Fruit fly (Drosophila melanogaster) whole organism, embryonic: ENCODE measurements around the gene CG10761.

Experiments used
- Abd-B ChIP-seq: fragments of 200-800 bp; sonication (Bioruptor generic); optimal IDR thresholded peaks from 2 replicates; lab custom pipeline; 2018; ENCODE audit warnings: missing biosample characterization, mild to moderate bottlenecking, missing genetic modification characterization, moderate library complexity
- Atf3 ChIP-seq: fragments of 200-800 bp; sonication (Bioruptor generic); optimal IDR thresholded peaks from 3 replicates; lab custom pipeline; 2016; ENCODE audit warnings: missing biosample characterization, missing genetic modification characterization
- Bgb ChIP-seq: fragments of 200-800 bp; sonication (Bioruptor generic); IDR thresholded peaks from 2 replicates; pipeline ENCODE4 v1.3.6; 2022; ENCODE audit warnings: missing biosample characterization, missing genetic modification characterization; ENCODE audit not compliant: partially characterized antibody
- CG10654 ChIP-seq: fragments of 200-800 bp; sonication (Bioruptor generic); optimal IDR thresholded peaks from 2 replicates; lab custom pipeline; 2016; ENCODE audit warnings: missing biosample characterization, missing genetic modification characterization
- CG11723 ChIP-seq: fragments of 200-800 bp; sonication (Bioruptor generic); optimal IDR thresholded peaks from 2 replicates; lab custom pipeline; 2017; ENCODE audit warnings: missing biosample characterization, mild to moderate bottlenecking, missing genetic modification characterization
- CG12299 ChIP-seq: fragments of 200-800 bp; sonication (Bioruptor generic); optimal IDR thresholded peaks from 2 replicates; lab custom pipeline; 2018; ENCODE audit warnings: missing biosample characterization, mild to moderate bottlenecking, missing genetic modification characterization
- CG1233 ChIP-seq: fragments of 200-800 bp; sonication (Bioruptor generic); optimal IDR thresholded peaks from 4 replicates; lab custom pipeline; 2018; ENCODE audit warnings: missing biosample characterization, mild to moderate bottlenecking, missing genetic modification characterization
- CG12391 ChIP-seq: fragments of 200-800 bp; sonication (Bioruptor generic); optimal IDR thresholded peaks from 3 replicates; lab custom pipeline; 2018; ENCODE audit warnings: missing biosample characterization, mild to moderate bottlenecking, missing genetic modification characterization, moderate library complexity
- CG12769 ChIP-seq: fragments of 200-800 bp; sonication (Bioruptor generic); optimal IDR thresholded peaks from 2 replicates; lab custom pipeline; 2019; ENCODE audit warnings: missing biosample characterization, mild to moderate bottlenecking, missing genetic modification characterization, moderate library complexity
- CG14441 ChIP-seq: fragments of 200-800 bp; sonication (Bioruptor generic); IDR thresholded peaks from 2 replicates; pipeline ENCODE4 v1.3.6; 2022; ENCODE audit warnings: missing biosample characterization, missing genetic modification characterization
- CG1602 ChIP-seq: fragments of 200-800 bp; sonication (Bioruptor generic); optimal IDR thresholded peaks from 3 replicates; lab custom pipeline; 2016; ENCODE audit warnings: missing biosample characterization, missing genetic modification characterization
- CG18011 ChIP-seq: fragments of 200-800 bp; sonication (Bioruptor generic); optimal IDR thresholded peaks from 2 replicates; lab custom pipeline; 2017; ENCODE audit warnings: missing biosample characterization, missing genetic modification characterization, mild to moderate bottlenecking, moderate library complexity, missing genotype
- CG5953 ChIP-seq: fragments of 200-800 bp; sonication (Bioruptor generic); IDR thresholded peaks from 2 replicates; pipeline ENCODE4 v1.3.6; 2022; ENCODE audit warnings: missing biosample characterization, missing genetic modification characterization
- CG7839 ChIP-seq: fragments of 200-800 bp; sonication (Bioruptor generic); optimal IDR thresholded peaks from 3 replicates; lab custom pipeline; 2018; ENCODE audit warnings: missing biosample characterization, mild to moderate bottlenecking, missing genetic modification characterization, moderate library complexity
- Dad ChIP-seq: fragments of 200-800 bp; sonication (Bioruptor generic); optimal IDR thresholded peaks from 3 replicates; lab custom pipeline; 2016; ENCODE audit warnings: missing biosample characterization, missing genetic modification characterization
- Dref ChIP-seq: fragments of 200-800 bp; sonication (Bioruptor generic); IDR thresholded peaks from 2 replicates; pipeline ENCODE4 v1.3.6; 2022; ENCODE audit warnings: missing biosample characterization, missing genetic modification characterization
- ERR ChIP-seq: fragments of 200-800 bp; sonication (Bioruptor generic); optimal IDR thresholded peaks from 2 replicates; lab custom pipeline; 2016; ENCODE audit warnings: missing biosample characterization, missing genetic modification characterization
- Gsc ChIP-seq: fragments of 200-800 bp; sonication (Bioruptor generic); IDR thresholded peaks from 2 replicates; pipeline ENCODE4 v1.3.6; 2022; ENCODE audit warnings: missing biosample characterization, missing genetic modification characterization
- Nf-YB ChIP-seq: fragments of 200-800 bp; sonication (Bioruptor generic); optimal IDR thresholded peaks from 3 replicates; lab custom pipeline; 2019; ENCODE audit warnings: missing biosample characterization, mild to moderate bottlenecking, missing genetic modification characterization, moderate library complexity
- NfI ChIP-seq: fragments of 200-800 bp; sonication (Bioruptor generic); optimal IDR thresholded peaks from 3 replicates; lab custom pipeline; 2018; ENCODE audit warnings: missing biosample characterization, mild to moderate bottlenecking, missing genetic modification characterization, moderate library complexity
- Pdp1 ChIP-seq, 2 experiments: fragments of 200-800 bp; sonication (Bioruptor generic); optimal IDR thresholded peaks; 3 replicates each; lab custom pipeline; 2016; ENCODE audit warnings: missing biosample characterization in 2 of 2, missing genetic modification characterization in 2 of 2, mild to moderate bottlenecking in 1 of 2, moderate library complexity in 1 of 2
- Sry-δ ChIP-seq: fragments of 200-800 bp; sonication (Bioruptor generic); optimal IDR thresholded peaks from 2 replicates; lab custom pipeline; 2016; ENCODE audit warnings: missing biosample characterization, missing genetic modification characterization
- Ssrp ChIP-seq: fragments of 200-800 bp; sonication (Bioruptor generic); optimal IDR thresholded peaks from 2 replicates; lab custom pipeline; 2018; ENCODE audit warnings: missing biosample characterization, mild to moderate bottlenecking, missing genetic modification characterization, moderate library complexity
- ase ChIP-seq: fragments of 200-800 bp; sonication (Bioruptor generic); IDR thresholded peaks from 3 replicates; pipeline ENCODE4 v1.3.6; 2022; ENCODE audit warnings: missing biosample characterization, missing genetic modification characterization
- ash1 ChIP-seq: fragments of 200-800 bp; sonication (Bioruptor generic); optimal IDR thresholded peaks from 2 replicates; lab custom pipeline; 2018; ENCODE audit warnings: missing biosample characterization, mild to moderate bottlenecking, missing genetic modification characterization
- bowl ChIP-seq: fragments of 200-800 bp; sonication (Bioruptor generic); IDR thresholded peaks from 2 replicates; pipeline ENCODE4 v1.3.6; 2022; ENCODE audit warnings: missing biosample characterization, missing genetic modification characterization
- cato ChIP-seq: fragments of 200-800 bp; sonication (Bioruptor generic); optimal IDR thresholded peaks from 2 replicates; lab custom pipeline; 2016; ENCODE audit warnings: missing biosample characterization, missing genetic modification characterization, borderline replicate concordance
- chn ChIP-seq: fragments of 200-800 bp; sonication (Bioruptor generic); optimal IDR thresholded peaks from 2 replicates; lab custom pipeline; 2016; ENCODE audit warnings: missing biosample characterization, missing genetic modification characterization
- croc ChIP-seq: fragments of 200-800 bp; sonication (Bioruptor generic); conservative IDR thresholded peaks from 3 replicates; pipeline ENCODE4 v1.3.6; 2022; ENCODE audit warnings: missing biosample characterization, missing genetic modification characterization
- disco-r ChIP-seq: fragments of 200-800 bp; sonication (Bioruptor generic); optimal IDR thresholded peaks from 2 replicates; lab custom pipeline; 2016; ENCODE audit warnings: missing biosample characterization, missing genetic modification characterization
- dmrt11E ChIP-seq: fragments of 200-800 bp; sonication (Bioruptor generic); optimal IDR thresholded peaks from 3 replicates; lab custom pipeline; 2018; ENCODE audit warnings: missing biosample characterization, mild to moderate bottlenecking, missing genetic modification characterization, moderate library complexity
- esg ChIP-seq: fragments of 200-800 bp; sonication (Bioruptor generic); conservative IDR thresholded peaks from 2 replicates; pipeline ENCODE4 v1.3.6; 2022; ENCODE audit warnings: missing biosample characterization, missing genetic modification characterization
- exex ChIP-seq: fragments of 200-800 bp; sonication (Bioruptor generic); optimal IDR thresholded peaks from 4 replicates; lab custom pipeline; 2018; ENCODE audit warnings: missing biosample characterization, mild to moderate bottlenecking, missing genetic modification characterization, moderate library complexity
- fd64A ChIP-seq: fragments of 200-800 bp; sonication (Bioruptor generic); optimal IDR thresholded peaks from 3 replicates; lab custom pipeline; 2018; ENCODE audit warnings: missing biosample characterization, mild to moderate bottlenecking, missing genetic modification characterization
- ftz-f1 ChIP-seq: fragments of 200-800 bp; sonication (Bioruptor generic); optimal IDR thresholded peaks from 2 replicates; lab custom pipeline; 2016; ENCODE audit warnings: missing biosample characterization, missing genetic modification characterization
- grau ChIP-seq: fragments of 200-800 bp; optimal IDR thresholded peaks from 3 replicates; lab custom pipeline; 2019; ENCODE audit warnings: missing biosample characterization, mild to moderate bottlenecking, missing genetic modification characterization, moderate library complexity
- hbn ChIP-seq: fragments of 200-800 bp; sonication (Bioruptor generic); IDR thresholded peaks from 2 replicates; pipeline ENCODE4 v1.3.6; 2022; ENCODE audit warnings: missing biosample characterization, missing genetic modification characterization; ENCODE audit not compliant: partially characterized antibody
- her ChIP-seq: fragments of 200-800 bp; sonication (Bioruptor generic); optimal IDR thresholded peaks from 2 replicates; lab custom pipeline; 2016; ENCODE audit warnings: missing biosample characterization, missing genetic modification characterization
- kay ChIP-seq: fragments of 200-800 bp; sonication (Bioruptor generic); optimal IDR thresholded peaks from 2 replicates; lab custom pipeline; 2016; ENCODE audit warnings: missing biosample characterization, missing genetic modification characterization
- lola ChIP-seq, 3 experiments: fragments of >200 bp in 2 of 3; fragments of 200-800 bp in 1 of 3; sonication (Bioruptor generic) in 1 of 3; optimal IDR thresholded peaks; 2 replicates each; lab custom pipeline; 2017 to 2019; ENCODE audit warnings: missing biosample characterization in 3 of 3, missing genetic modification characterization in 3 of 3, mild to moderate bottlenecking in 1 of 3, moderate library complexity in 1 of 3
- ranshi ChIP-seq: fragments of 200-800 bp; sonication (Bioruptor generic); IDR thresholded peaks from 2 replicates; pipeline ENCODE4 v1.3.6; 2022; ENCODE audit warnings: missing biosample characterization, missing genetic modification characterization
- row ChIP-seq: fragments of 200-800 bp; sonication (Bioruptor generic); IDR thresholded peaks from 3 replicates; pipeline ENCODE4 v1.3.6; 2022; ENCODE audit warnings: missing biosample characterization, missing genetic modification characterization
- salm ChIP-seq: fragments of 200-800 bp; sonication (Bioruptor generic); optimal IDR thresholded peaks from 2 replicates; lab custom pipeline; 2018; ENCODE audit warnings: missing biosample characterization, mild to moderate bottlenecking, missing genetic modification characterization
- sc ChIP-seq, 3 experiments: fragments of >200 bp in 2 of 3; fragments of 200-800 bp in 1 of 3; sonication (Bioruptor generic) in 1 of 3; optimal IDR thresholded peaks; 2 replicates in 2 of 3; 3 replicates in 1 of 3; lab custom pipeline; 2017; ENCODE audit warnings: mild to moderate bottlenecking in 1 of 3, missing biosample characterization in 1 of 3, missing genetic modification characterization in 1 of 3, missing genetic modification reagents in 1 of 3
- sens-2 ChIP-seq: fragments of 200-800 bp; sonication (Bioruptor generic); IDR thresholded peaks from 2 replicates; pipeline ENCODE4 v1.3.6; 2022; ENCODE audit warnings: missing biosample characterization, missing genetic modification characterization
- sob ChIP-seq: fragments of 200-800 bp; sonication (Bioruptor generic); IDR thresholded peaks from 2 replicates; pipeline ENCODE4 v1.3.6; 2022; ENCODE audit warnings: missing biosample characterization, missing genetic modification characterization
- sug ChIP-seq: fragments of 200-800 bp; optimal IDR thresholded peaks from 2 replicates; lab custom pipeline; 2019; ENCODE audit warnings: missing biosample characterization, mild to moderate bottlenecking, missing genetic modification characterization, moderate library complexity
- tgo ChIP-seq: fragments of 200-800 bp; sonication (Bioruptor generic); IDR thresholded peaks from 3 replicates; pipeline ENCODE4 v1.3.6; 2022; ENCODE audit warnings: missing biosample characterization, missing genetic modification characterization
- tin ChIP-seq: fragments of 200-800 bp; sonication (Bioruptor generic); optimal IDR thresholded peaks from 3 replicates; lab custom pipeline; 2016; ENCODE audit warnings: missing biosample characterization, missing genetic modification characterization
- wor ChIP-seq: fragments of 200-800 bp; sonication (Bioruptor generic); IDR thresholded peaks from 2 replicates; pipeline ENCODE4 v1.3.6; 2022; ENCODE audit warnings: missing biosample characterization, missing genetic modification characterization

CG10761 gene

DNA sequence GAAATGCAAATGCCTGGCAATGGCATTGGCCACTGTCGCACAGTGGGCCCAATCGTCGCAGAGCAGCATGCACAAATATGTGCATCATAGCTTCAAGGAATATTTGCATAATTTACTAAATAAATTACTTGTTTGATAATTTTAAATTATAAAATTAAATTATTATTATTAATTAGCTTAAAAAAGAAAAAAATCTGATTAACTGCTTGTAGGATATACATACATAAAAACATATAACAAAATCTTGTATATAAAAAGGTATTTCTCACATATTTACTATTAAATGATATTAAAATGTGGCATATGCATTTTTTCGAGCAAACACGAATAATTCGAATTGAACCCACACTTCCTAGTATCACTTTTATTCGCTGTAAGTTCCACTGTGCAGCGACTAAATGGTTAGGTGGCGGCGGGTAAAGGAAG lies 37.4 kb downstream of the CG10761 start (continued):
- no peak; the same call in 1 of the 2 replicates for TF ChIP-seq CG14441
- peak; percentile 62 for TF ChIP-seq Abd-B (GFP tag; lab: Kevin White, UChicago)
- TF ChIP-seq Atf3 (GFP tag; lab: Kevin White, UChicago) = no peak
- peak; percentile 18 for TF ChIP-seq CG1602
- no peak for TF ChIP-seq ash1 (GFP tag; lab: Kevin White, UChicago)
- TF ChIP-seq CG5953 (GFP tag; lab: Robert Waterston, UW) = 0 out of 2 replicates have a peak, but pooled peaks have one; percentile 31
- TF ChIP-seq CG10654 (GFP tag; lab: Kevin White, UChicago) = peak; percentile 33
- no peak for TF ChIP-seq sug (tag; lab: Kevin White, UChicago)
- TF ChIP-seq croc (GFP tag; lab: Robert Waterston, UW) = peak; percentile 38; the same call in 2 of the 3 replicates
- peak; percentile 39; the same call in 2 of the 3 replicates for TF ChIP-seq row (GFP tag; lab: Robert Waterston, UW)
- TF ChIP-seq CG11723 (GFP tag; lab: Kevin White, UChicago) = peak; percentile 13
- peak; percentile 45 for TF ChIP-seq dmrt11E (tag; lab: Kevin White, UChicago)
- peak; percentile 49 for TF ChIP-seq CG12391 (tag; lab: Kevin White, UChicago)
- no peak for TF ChIP-seq wor (GFP tag; lab: Robert Waterston, UW)
- TF ChIP-seq salm (tag; lab: Kevin White, UChicago) = peak; percentile 22
- peak; percentile 9 for TF ChIP-seq cato (GFP tag; lab: Kevin White, UChicago)
- TF ChIP-seq sob = no peak
- no peak for TF ChIP-seq disco-r (GFP tag; lab: Kevin White, UChicago)
- no peak for TF ChIP-seq Dref (GFP tag; lab: Robert Waterston, UW)
- no peak for TF ChIP-seq fd64A (GFP tag; lab: Kevin White, UChicago)
- peak; percentile 59 for TF ChIP-seq grau (tag; lab: Kevin White, UChicago)
- no peak for TF ChIP-seq bowl (GFP tag; lab: Robert Waterston, UW)
- no peak for TF ChIP-seq chn (GFP tag; lab: Kevin White, UChicago)
- TF ChIP-seq Bgb = no peak
- peak; percentile 62 for TF ChIP-seq CG7839 (tag; lab: Kevin White, UChicago)
- TF ChIP-seq ranshi (GFP tag; lab: Robert Waterston, UW) = no peak
- TF ChIP-seq kay = no peak
- TF ChIP-seq NfI = peak; percentile 8
- TF ChIP-seq sc (optimal IDR thresholded peaks at IDR 0.05; lab: Kevin White, UChicago) = no peak
- TF ChIP-seq sc (GFP tag; optimal IDR thresholded peaks at IDR 0.05; lab: Kevin White, UChicago) = peak; percentile 40
- 0 out of 2 replicates have a peak, but pooled peaks have one; percentile 27 for TF ChIP-seq esg (GFP tag; lab: Robert Waterston, UW)
- no peak for TF ChIP-seq CG12299
- peak; percentile 36; the same call in 2 of the 3 replicates for TF ChIP-seq tgo (GFP tag; lab: Robert Waterston, UW)
- TF ChIP-seq lola (GFP tag; optimal IDR thresholded peaks at IDR 0.05; lab: Kevin White, UChicago) = peak in 1 of 3 experiments; percentile 60
- TF ChIP-seq CG18011 (GFP tag; lab: Kevin White, UChicago) = no peak
- TF ChIP-seq exex (tag; lab: Kevin White, UChicago) = no peak
- TF ChIP-seq Gsc (GFP tag; lab: Robert Waterston, UW) = no peak
- peak; percentile 49 for TF ChIP-seq tin (GFP tag; lab: Kevin White, UChicago)
- TF ChIP-seq Pdp1 (GFP tag; optimal IDR thresholded peaks at IDR 0.05; lab: Kevin White, UChicago) = no peak
- no peak for TF ChIP-seq her
- TF ChIP-seq Dad = no peak
- TF ChIP-seq ase (GFP tag; lab: Robert Waterston, UW) = no peak
- no peak for TF ChIP-seq hbn (GFP tag; lab: Robert Waterston, UW)
- TF ChIP-seq Sry-δ (GFP tag; lab: Kevin White, UChicago) = no peak
- TF ChIP-seq Nf-YB (GFP tag; lab: Kevin White, UChicago) = peak; percentile 15
- peak; percentile 10 for TF ChIP-seq CG1233 (GFP tag; lab: Kevin White, UChicago)
- no peak for TF ChIP-seq ERR (GFP tag; lab: Kevin White, UChicago)
- no peak for TF ChIP-seq sens-2
- no peak for TF ChIP-seq ftz-f1
- TF ChIP-seq Ssrp (tag; lab: Kevin White, UChicago) = peak; percentile 74
- no peak for TF ChIP-seq CG12769 (tag; lab: Kevin White, UChicago)
